Worm (Caenorhabditis elegans) whole organism, late embryonic: ENCODE measurements around the gene F42A10.6.

ENCODE experiments used
- ama-1 ChIP-seq: fragments of 150-350 bp; optimal IDR thresholded peaks from 2 replicates; lab custom pipeline; 2014
- ceh-31 ChIP-seq: sonication (generic microtip); optimal IDR thresholded peaks from 2 replicates; lab custom pipeline; 2016; ENCODE audit warnings: missing genetic modification characterization, missing compliant biosample characterization
- hlh-8 ChIP-seq: sonication (generic microtip); optimal IDR thresholded peaks from 2 replicates; lab custom pipeline; 2016; ENCODE audit warnings: missing genotype, missing genetic modification characterization, missing compliant biosample characterization
- nfya-1 ChIP-seq: sonication (generic microtip); optimal IDR thresholded peaks from 2 replicates; lab custom pipeline; 2017; ENCODE audit warnings: missing genetic modification characterization, mild to moderate bottlenecking, missing compliant biosample characterization, antibody characterized with exemption, moderate library complexity
- nhr-11 ChIP-seq: fragments of 150-350 bp; optimal IDR thresholded peaks from 2 replicates; lab custom pipeline; 2014; ENCODE audit warnings: missing biosample characterization, missing genetic modification characterization
- nhr-232 ChIP-seq: sonication (generic microtip); optimal IDR thresholded peaks from 2 replicates; lab custom pipeline; 2016; ENCODE audit warnings: missing genetic modification characterization, missing compliant biosample characterization
- pha-4 ChIP-seq: fragments of 150-350 bp; optimal IDR thresholded peaks from 2 replicates; lab custom pipeline; 2018; ENCODE audit warnings: missing biosample characterization, missing genetic modification reagents, missing genetic modification characterization
- pros-1 ChIP-seq: fragments of 150-350 bp; optimal IDR thresholded peaks from 2 replicates; lab custom pipeline; 2014; ENCODE audit warnings: missing biosample characterization, missing genetic modification reagents, missing genetic modification characterization
- tbx-2 ChIP-seq: sonication (generic microtip); optimal IDR thresholded peaks from 2 replicates; lab custom pipeline; 2016; ENCODE audit warnings: missing genetic modification characterization, missing compliant biosample characterization

DNA sequence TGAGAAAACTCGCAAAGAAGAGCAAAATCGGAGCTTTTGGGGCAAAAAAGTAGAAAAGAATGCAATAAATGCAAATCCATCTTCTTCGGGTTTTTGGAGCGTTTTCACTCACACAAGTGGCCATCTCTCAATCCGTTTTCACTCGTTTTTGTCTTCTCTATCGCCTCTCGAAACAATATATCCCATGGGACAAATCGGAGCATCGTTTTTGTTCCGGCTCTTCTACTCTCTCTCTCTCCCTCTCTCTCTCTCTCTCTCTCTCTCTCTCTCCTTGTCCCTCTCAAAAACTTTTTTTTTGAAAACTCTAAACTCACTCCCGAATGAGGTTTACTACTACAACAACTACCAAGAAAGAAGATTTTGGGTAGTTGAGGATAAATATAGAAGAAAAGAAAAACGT is 35.1 kb downstream of the F42A10.6 start:
- TF ChIP-seq ceh-31, result no peak
- TF ChIP-seq nhr-11 (tag; lab: Kevin White, UChicago), result no peak
- no peak for TF ChIP-seq pha-4 (tag; lab: Kevin White, UChicago)
- TF ChIP-seq hlh-8, result no peak
- TF ChIP-seq pros-1, result no peak
- TF ChIP-seq tbx-2, result no peak
- no peak for TF ChIP-seq nhr-232 (tag; lab: Kevin White, UChicago)
- no peak for TF ChIP-seq ama-1 (lab: Kevin White, UChicago)
- no peak for TF ChIP-seq nfya-1 (tag; lab: Kevin White, UChicago)
